Fruit fly (Drosophila melanogaster) whole organism, prepupa: ENCODE data around the gene CG14282.

Experiments used
- Eip78C ChIP-seq: fragments of 200-800 bp; sonication (Bioruptor generic); peaks from one replicate; lab custom pipeline; 2016; ENCODE audit warnings: missing biosample characterization, missing genetic modification characterization
- OdsH ChIP-seq: fragments of 200-800 bp; sonication (Bioruptor generic); optimal IDR thresholded peaks from 3 replicates; lab custom pipeline; 2016; ENCODE audit warnings: missing biosample characterization, missing genetic modification characterization
- eg ChIP-seq: fragments of 200-800 bp; sonication (Bioruptor generic); IDR thresholded peaks from 3 replicates; pipeline ENCODE4 v1.3.6; 2022; ENCODE audit warnings: missing biosample characterization, missing genetic modification characterization
- esn ChIP-seq: fragments of 200-800 bp; sonication (Bioruptor generic); optimal IDR thresholded peaks from 2 replicates; lab custom pipeline; 2016; ENCODE audit warnings: missing biosample characterization, mild to moderate bottlenecking, missing genetic modification characterization, moderate library complexity
- fd85E ChIP-seq: fragments of 200-800 bp; sonication (Bioruptor generic); optimal IDR thresholded peaks from 3 replicates; lab custom pipeline; 2016; ENCODE audit warnings: missing biosample characterization, missing genetic modification characterization
- fkh ChIP-seq: fragments of 200-800 bp; sonication (Bioruptor generic); optimal IDR thresholded peaks from 3 replicates; lab custom pipeline; 2017; ENCODE audit warnings: missing biosample characterization, mild to moderate bottlenecking, missing genetic modification characterization, moderate library complexity
- ss ChIP-seq, 2 experiments: fragments of 200-800 bp; sonication (Bioruptor generic); optimal IDR thresholded peaks; 2 replicates in 1 of 2; 3 replicates in 1 of 2; lab custom pipeline; 2017 to 2018; ENCODE audit warnings: mild to moderate bottlenecking in 2 of 2, missing biosample characterization in 2 of 2, missing genetic modification characterization in 2 of 2, moderate library complexity in 1 of 2
- vri ChIP-seq: fragments of 200-800 bp; sonication (Bioruptor generic); optimal IDR thresholded peaks from 3 replicates; lab custom pipeline; 2016; ENCODE audit warnings: missing biosample characterization, mild to moderate bottlenecking, missing genetic modification characterization

Gene CG14282

dm6 chr3R:19226137-19226873, 49.5 kb downstream of the CG14282 start, which contains the start of gene vib (continued):
- TF ChIP-seq fd85E (GFP tag; lab: Kevin White, UChicago), result no peak
- TF ChIP-seq OdsH (GFP tag; lab: Kevin White, UChicago), result no peak
- peak; percentile 64 for TF ChIP-seq eg (GFP tag; lab: Robert Waterston, UW)
- TF ChIP-seq vri (GFP tag; lab: Kevin White, UChicago), result peak; percentile 34
- no peak for TF ChIP-seq fkh (GFP tag; lab: Kevin White, UChicago)
- TF ChIP-seq esn, result peak; percentile 47
- peak; percentile 47 for TF ChIP-seq Eip78C (GFP tag; lab: Kevin White, UChicago)
- TF ChIP-seq ss (GFP tag; optimal IDR thresholded peaks at IDR 0.05; lab: Kevin White, UChicago), result no peak
